Worm (Caenorhabditis elegans): ENCODE results near the gene fbxa-144.
A peak's percentile ranks its signal among the peaks of the same experiment; 100 is the strongest.

fbxa-144 gene

ce11 chrV:16124739-16125138, 7.9 kb downstream of the fbxa-144 start, which contains the start of gene nhr-111:
Gene nhr-111, minus strand, starts transcription at chrV:16124839.
- TF ChIP-seq K12H6.12 (tag; optimal IDR thresholded peaks at IDR 0.05) = no peak
- TF ChIP-seq ztf-28 (GFP tag; IDR thresholded peaks at IDR 0.05) = no peak
- no peak for TF ChIP-seq attf-5 (GFP tag; optimal IDR thresholded peaks at IDR 0.05)
- TF ChIP-seq mxl-1 (tag; optimal IDR thresholded peaks at IDR 0.05) = no peak
- no peak for TF ChIP-seq attf-3 (GFP tag; conservative IDR thresholded peaks at IDR 0.05)
- TF ChIP-seq F49E8.2 (tag; optimal IDR thresholded peaks at IDR 0.05; ENCODE audit: insufficient read depth) = no peak
- no peak for TF ChIP-seq nfya-1 (tag; optimal IDR thresholded peaks at IDR 0.05; ENCODE audit: borderline replicate concordance, insufficient read depth)
- no peak for TF ChIP-seq rcor-1 (GFP tag; IDR thresholded peaks at IDR 0.05)
- TF ChIP-seq hmg-1.2 (GFP tag; IDR thresholded peaks at IDR 0.05) = no peak
- no peak for TF ChIP-seq atf-7 (tag; optimal IDR thresholded peaks at IDR 0.05)
- TF ChIP-seq B0035.1 (tag; optimal IDR thresholded peaks at IDR 0.05) = no peak
- TF ChIP-seq nfyb-1 (GFP tag; IDR thresholded peaks at IDR 0.05) = no peak
- no peak for TF ChIP-seq hmg-20 (GFP tag; IDR thresholded peaks at IDR 0.05)
- TF ChIP-seq T26A5.8 (tag; optimal IDR thresholded peaks at IDR 0.05) = no peak
- TF ChIP-seq athp-1 (tag; optimal IDR thresholded peaks at IDR 0.05) = no peak
- no peak for TF ChIP-seq let-607 (tag; optimal IDR thresholded peaks at IDR 0.05)
- no peak for TF ChIP-seq lsy-27 (tag; optimal IDR thresholded peaks at IDR 0.05; ENCODE audit: borderline replicate concordance, insufficient read depth)
- TF ChIP-seq madf-3 (GFP tag; IDR thresholded peaks at IDR 0.05) = no peak

- TF ChIP-seq dpl-1 (GFP tag; optimal IDR thresholded peaks at IDR 0.05) (no peak), cebp-1 (GFP tag; IDR thresholded peaks at IDR 0.05) (no peak), cebp-1 (tag; optimal IDR thresholded peaks at IDR 0.05) (peak; percentile 5)
Observed at ce11 chrV:16121451-16121850, 11.2 kb downstream of the fbxa-144 start.

- TF ChIP-seq dpl-1 (GFP tag; optimal IDR thresholded peaks at IDR 0.05) (no peak), nhr-80 (tag; optimal IDR thresholded peaks at IDR 0.05) (peak; percentile 23)
Observed at ce11 chrV:16120922-16121321, 11.7 kb downstream of the fbxa-144 start, which contains the start of gene skr-3. Gene skr-3, plus strand, starts transcription at chrV:16121084.

- TF ChIP-seq rpc-1 (optimal IDR thresholded peaks at IDR 0.05) = no peak
- no peak for TF ChIP-seq rpc-1 (tag; optimal IDR thresholded peaks at IDR 0.05)
- TF ChIP-seq cebp-1 (GFP tag; IDR thresholded peaks at IDR 0.05) = no peak
- TF ChIP-seq cebp-1 (tag; optimal IDR thresholded peaks at IDR 0.05) = peak; percentile 86
- TF ChIP-seq nfya-2 (GFP tag; IDR thresholded peaks at IDR 0.05) = no peak
Observed at ce11 chrV:16120499-16120898, 12.1 kb downstream of the fbxa-144 start.

- TF ChIP-seq hmg-1.2 (GFP tag; IDR thresholded peaks at IDR 0.05) (no peak), athp-1 (tag; optimal IDR thresholded peaks at IDR 0.05) (no peak), Y67H2A.10 (GFP tag; conservative IDR thresholded peaks at IDR 0.05) (no peak), lir-1 (GFP tag; conservative IDR thresholded peaks at IDR 0.05) (no peak), dpff-1 (tag; optimal IDR thresholded peaks at IDR 0.05) (no peak), Y56A3A.18 (GFP tag; IDR thresholded peaks at IDR 0.05) (no peak), lsl-1 (GFP tag; optimal IDR thresholded peaks at IDR 0.05) (no peak), ztf-3 (GFP tag; optimal IDR thresholded peaks at IDR 0.05) (no peak), nhr-179 (tag; optimal IDR thresholded peaks at IDR 0.05) (no peak), pha-4 (tag; optimal IDR thresholded peaks at IDR 0.05) (no peak), ztf-22 (GFP tag; optimal IDR thresholded peaks at IDR 0.05) (no peak), akir-1 (GFP tag; optimal IDR thresholded peaks at IDR 0.05) (no peak), ceh-40 (GFP tag; IDR thresholded peaks at IDR 0.05) (no peak), B0035.1 (tag; optimal IDR thresholded peaks at IDR 0.05) (no peak), mxl-1 (tag; optimal IDR thresholded peaks at IDR 0.05) (no peak), K11D2.4 (GFP tag; IDR thresholded peaks at IDR 0.05) (no peak), snpc-1.3 (tag; optimal IDR thresholded peaks at IDR 0.05; ENCODE audit: insufficient read depth) (no peak), lin-26 (GFP tag; IDR thresholded peaks at IDR 0.05) (no peak), attf-3 (GFP tag; conservative IDR thresholded peaks at IDR 0.05) (no peak)
Observed at ce11 chrV:16118601-16119000, 14.0 kb downstream of the fbxa-144 start, which contains the start of gene str-103. Gene str-103, minus strand, starts transcription at chrV:16118701.

Measured in whole organism, young adult.